Worm (Caenorhabditis elegans): ENCODE measurements around the gene F38B2.6.

ce11 chrX:11249392-11249791 lies 31.7 kb downstream of the F38B2.6 start:
- TF ChIP-seq ceh-16 (tag; optimal IDR thresholded peaks at IDR 0.05), result no peak
- TF ChIP-seq R02D3.7 (tag; optimal IDR thresholded peaks at IDR 0.05), result no peak
- no peak for TF ChIP-seq elt-3 (tag; optimal IDR thresholded peaks at IDR 0.05)
- no peak for TF ChIP-seq fos-1 (tag; optimal IDR thresholded peaks at IDR 0.05)
- no peak for TF ChIP-seq nhr-6 (tag; optimal IDR thresholded peaks at IDR 0.05)
- TF ChIP-seq unc-39 (tag; optimal IDR thresholded peaks at IDR 0.05), result no peak
- TF ChIP-seq nhr-12 (tag; optimal IDR thresholded peaks at IDR 0.05), result no peak
- no peak for TF ChIP-seq snpc-4 (tag; optimal IDR thresholded peaks at IDR 0.05)
- TF ChIP-seq ceh-82 (tag; optimal IDR thresholded peaks at IDR 0.05), result no peak
- no peak for TF ChIP-seq sma-3 (GFP tag; optimal IDR thresholded peaks at IDR 0.05)
- TF ChIP-seq gmeb-1 (tag; optimal IDR thresholded peaks at IDR 0.05), result no peak
- TF ChIP-seq C34F6.9 (tag; optimal IDR thresholded peaks at IDR 0.05), result no peak

Data from whole organism, L2 larva.